Worm (Caenorhabditis elegans) whole organism, mixed stage, embryonic: ENCODE results near the gene T03D8.6.

ENCODE experiments used
- blmp-1 ChIP-seq: fragments of 150-350 bp; optimal IDR thresholded peaks from 2 replicates; lab custom pipeline; 2014; ENCODE audit warnings: missing biosample characterization, missing genetic modification characterization
- ceh-43 ChIP-seq: fragments of 200-800 bp; sonication (Bioruptor generic); optimal IDR thresholded peaks from 2 replicates; lab custom pipeline; 2018; ENCODE audit warnings: mild to moderate bottlenecking, missing genetic modification characterization, moderate library complexity, missing compliant biosample characterization
- ces-1 ChIP-seq: fragments of 150-350 bp; optimal IDR thresholded peaks from 2 replicates; lab custom pipeline; 2014; ENCODE audit warnings: missing biosample characterization, missing genetic modification reagents, missing genetic modification characterization
- lin-13 ChIP-seq: fragments of 150-350 bp; optimal IDR thresholded peaks from 2 replicates; lab custom pipeline; 2014; ENCODE audit warnings: missing biosample characterization, missing genetic modification characterization
- nhr-2 ChIP-seq: fragments of 150-350 bp; optimal IDR thresholded peaks from 2 replicates; lab custom pipeline; 2014; ENCODE audit warnings: missing biosample characterization, missing genetic modification characterization
- nhr-28 ChIP-seq: fragments of 150-350 bp; optimal IDR thresholded peaks from 2 replicates; lab custom pipeline; 2014; ENCODE audit warnings: missing biosample characterization, missing genetic modification characterization
- pha-4 ChIP-seq: fragments of 150-350 bp; optimal IDR thresholded peaks from 2 replicates; lab custom pipeline; 2018; ENCODE audit warnings: missing biosample characterization, missing genetic modification reagents, missing genetic modification characterization
- unc-39 ChIP-seq: fragments of 150-350 bp; optimal IDR thresholded peaks from 2 replicates; lab custom pipeline; 2014; ENCODE audit warnings: missing biosample characterization, missing genetic modification characterization
- ztf-11 ChIP-seq: fragments of 150-350 bp; optimal IDR thresholded peaks from 2 replicates; lab custom pipeline; 2014; ENCODE audit warnings: missing biosample characterization, missing genetic modification characterization

DNA sequence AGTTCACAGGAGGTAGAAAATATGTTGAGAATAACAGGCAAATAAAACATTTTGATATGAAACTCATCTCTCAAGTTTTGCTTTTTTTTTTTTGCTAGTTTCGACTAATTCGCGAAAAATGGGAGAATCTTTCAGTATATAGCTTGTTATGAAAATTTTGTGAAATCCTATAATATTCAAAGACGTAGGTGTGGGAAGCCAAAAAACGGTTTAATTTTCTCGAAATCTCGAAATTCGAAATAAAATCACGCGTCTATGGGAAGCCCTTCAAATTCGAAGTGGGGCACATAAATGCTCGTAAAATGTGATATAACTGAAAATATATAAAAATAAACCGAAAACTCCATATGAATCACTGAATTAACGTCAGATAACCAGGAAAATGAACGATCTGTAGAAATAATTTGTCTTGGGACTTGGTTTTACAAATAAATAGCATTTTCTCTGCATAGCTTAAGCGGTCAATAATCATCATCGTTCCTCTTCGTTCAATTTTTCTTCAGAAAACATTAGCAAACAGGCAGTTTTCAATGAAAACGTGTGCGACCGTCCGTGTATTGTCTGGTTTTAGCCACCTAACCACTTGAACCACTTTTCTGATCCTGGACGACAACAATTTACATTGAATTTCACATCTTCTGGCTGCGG is 5.0 kb upstream of the T03D8.6 start, which contains the start of the genes gcy-22 and grl-14:
- TF ChIP-seq ztf-11 (tag; lab: Kevin White, UChicago): no peak
- TF ChIP-seq blmp-1: no peak
- TF ChIP-seq pha-4 (tag; lab: Kevin White, UChicago): no peak
- TF ChIP-seq unc-39 (tag; lab: Kevin White, UChicago): no peak
- TF ChIP-seq ces-1 (GFP tag; lab: Kevin White, UChicago): no peak
- TF ChIP-seq nhr-2 (tag; lab: Kevin White, UChicago): no peak
- TF ChIP-seq lin-13: no peak
- TF ChIP-seq nhr-28 (tag; lab: Kevin White, UChicago): no peak
- TF ChIP-seq ceh-43: no peak
